Worm (Caenorhabditis elegans): ENCODE data around the gene dlat-1.

dlat-1 gene

DNA sequence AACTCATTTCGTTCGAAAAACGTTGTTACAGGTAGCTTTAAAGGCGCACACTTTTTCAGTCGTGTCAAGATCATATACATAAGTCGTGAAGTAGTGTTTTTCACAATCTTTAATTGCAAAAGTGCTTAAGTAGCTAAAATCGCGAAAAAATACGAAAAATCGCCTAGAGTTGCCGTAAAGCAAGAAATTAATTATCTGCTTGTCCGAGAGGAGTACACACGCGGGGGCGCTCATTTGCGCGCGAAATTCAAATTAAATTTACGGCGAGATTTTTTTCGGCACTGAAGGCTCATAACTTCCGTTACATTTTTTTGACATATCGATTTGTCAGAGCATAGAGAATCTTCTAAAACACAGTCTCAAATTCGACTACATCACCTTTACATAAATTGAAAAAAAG is 13.0 kb upstream of the dlat-1 start:
- TF ChIP-seq dmd-4 (tag; optimal IDR thresholded peaks at IDR 0.05) = no peak
- TF ChIP-seq C34F6.9 (tag; optimal IDR thresholded peaks at IDR 0.05) = no peak
- no peak for TF ChIP-seq lsy-2 (tag; optimal IDR thresholded peaks at IDR 0.05)
- TF ChIP-seq nhr-21 (tag; optimal IDR thresholded peaks at IDR 0.05) = no peak
- no peak for TF ChIP-seq ceh-82 (tag; optimal IDR thresholded peaks at IDR 0.05)
- no peak for TF ChIP-seq sma-3 (GFP tag; optimal IDR thresholded peaks at IDR 0.05)
- TF ChIP-seq nhr-11 (tag; optimal IDR thresholded peaks at IDR 0.05) = no peak
- TF ChIP-seq mab-5 (tag; optimal IDR thresholded peaks at IDR 0.05) = no peak
- TF ChIP-seq ceh-16 (tag; optimal IDR thresholded peaks at IDR 0.05) = no peak
- TF ChIP-seq F13H6.1 (tag; optimal IDR thresholded peaks at IDR 0.05) = no peak
- no peak for TF ChIP-seq nhr-10 (tag; optimal IDR thresholded peaks at IDR 0.05)
- no peak for TF ChIP-seq sma-9 (GFP tag; optimal IDR thresholded peaks at IDR 0.05)
- TF ChIP-seq sma-9 (tag; optimal IDR thresholded peaks at IDR 0.05) = no peak
- no peak for TF ChIP-seq aly-2 (tag; optimal IDR thresholded peaks at IDR 0.05)
- TF ChIP-seq crh-2 (tag; optimal IDR thresholded peaks at IDR 0.05) = no peak
- no peak for TF ChIP-seq unc-55 (GFP tag; optimal IDR thresholded peaks at IDR 0.05)
- TF ChIP-seq skn-1 (tag; optimal IDR thresholded peaks at IDR 0.05) = no peak

DNA sequence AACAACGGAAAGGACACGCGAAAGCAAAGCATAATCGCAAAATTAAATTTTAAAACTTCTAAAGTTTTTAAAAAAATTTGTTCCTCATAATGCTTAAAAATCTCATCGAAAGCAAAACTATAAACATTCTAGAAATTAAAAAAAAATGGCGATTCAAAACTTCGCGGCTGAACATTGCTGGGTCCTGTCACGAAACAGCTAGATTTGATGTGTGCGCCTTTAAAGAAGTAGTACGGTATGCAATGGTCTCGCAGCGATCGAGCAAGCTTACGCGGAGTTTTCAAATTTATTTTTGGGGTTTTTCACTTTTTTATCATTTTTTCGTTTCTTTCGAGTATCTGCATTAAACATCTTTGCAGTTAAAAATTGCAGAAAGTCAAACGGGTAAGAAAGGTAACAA is 10.0 kb upstream of the dlat-1 start, which contains the start of gene coh-3:
Gene coh-3, plus strand, starts transcription at position 353 of the 400 bp plus-strand sequence.
- no peak for TF ChIP-seq peb-1 (tag; optimal IDR thresholded peaks at IDR 0.05)
- TF ChIP-seq fos-1 (tag; optimal IDR thresholded peaks at IDR 0.05) = no peak
- TF ChIP-seq ceh-16 (tag; optimal IDR thresholded peaks at IDR 0.05) = no peak
- no peak for TF ChIP-seq nhr-23 (tag; optimal IDR thresholded peaks at IDR 0.05)
- TF ChIP-seq alr-1 (tag; optimal IDR thresholded peaks at IDR 0.05) = no peak
- TF ChIP-seq aly-2 (tag; optimal IDR thresholded peaks at IDR 0.05) = no peak
- no peak for TF ChIP-seq sma-3 (GFP tag; optimal IDR thresholded peaks at IDR 0.05)
- TF ChIP-seq nhr-77 (tag; optimal IDR thresholded peaks at IDR 0.05) = no peak
- no peak for TF ChIP-seq C34F6.9 (tag; optimal IDR thresholded peaks at IDR 0.05)
- no peak for TF ChIP-seq Y55F3AM.14 (GFP tag; optimal IDR thresholded peaks at IDR 0.05)
- no peak for TF ChIP-seq lin-39 (tag; optimal IDR thresholded peaks at IDR 0.05)
- no peak for TF ChIP-seq skn-1 (tag; optimal IDR thresholded peaks at IDR 0.05)
- TF ChIP-seq egl-27 (tag; optimal IDR thresholded peaks at IDR 0.05) = no peak
- no peak for TF ChIP-seq crh-2 (tag; optimal IDR thresholded peaks at IDR 0.05)
- no peak for TF ChIP-seq lin-13 (GFP tag; optimal IDR thresholded peaks at IDR 0.05)
- no peak for TF ChIP-seq mdl-1 (tag; optimal IDR thresholded peaks at IDR 0.05)
- no peak for TF ChIP-seq unc-62 (GFP tag; optimal IDR thresholded peaks at IDR 0.05)

DNA sequence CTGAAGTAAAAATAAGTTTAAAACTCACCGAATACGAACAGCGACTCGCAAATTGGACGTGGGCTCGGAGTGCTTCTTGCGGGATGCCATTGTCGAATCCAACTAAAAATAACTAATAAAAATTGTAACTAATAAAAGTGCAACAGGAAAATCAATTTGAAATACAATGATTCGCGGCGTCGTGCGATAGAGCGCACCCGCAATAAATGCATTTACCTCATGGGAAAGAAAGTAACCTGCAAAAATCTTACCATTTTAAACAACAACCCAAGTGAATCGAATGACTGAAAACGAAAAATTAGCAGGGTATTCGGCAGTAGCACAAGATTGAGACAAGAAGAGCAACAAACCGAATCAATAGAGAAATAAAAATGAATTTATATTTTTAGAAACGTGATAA is 9.5 kb upstream of the dlat-1 start, which contains the start of gene bmk-1:
Gene bmk-1, minus strand, starts transcription at position 359 of the 400 bp plus-strand sequence.
- TF ChIP-seq elt-3 (tag; optimal IDR thresholded peaks at IDR 0.05) (no peak), nhr-23 (tag; optimal IDR thresholded peaks at IDR 0.05) (no peak), gmeb-1 (tag; optimal IDR thresholded peaks at IDR 0.05) (peak; percentile 70)

DNA sequence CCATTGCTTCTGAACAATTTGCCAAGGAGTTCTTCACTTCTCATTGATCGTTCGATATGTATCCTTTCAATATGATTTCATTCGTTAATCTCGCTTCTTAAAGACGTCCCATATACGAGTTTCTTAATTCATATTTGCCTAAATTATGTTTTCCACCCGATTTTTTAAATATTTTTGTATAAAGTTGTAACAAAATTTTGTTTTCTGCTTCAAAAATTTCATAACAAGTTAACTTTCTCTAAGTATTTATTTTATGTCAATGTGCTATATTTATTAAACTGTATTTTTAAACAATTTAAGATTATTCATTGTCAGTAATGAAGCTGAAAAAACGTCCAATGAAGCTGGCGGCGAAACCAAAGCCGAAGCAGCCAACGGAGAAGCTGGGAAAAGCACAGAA is 2.3 kb upstream of the dlat-1 start, which contains the start of gene F23B12.7:
Gene F23B12.7, plus strand, starts transcription at position 301 of the 400 bp plus-strand sequence.
- no peak for TF ChIP-seq aly-2 (tag; optimal IDR thresholded peaks at IDR 0.05)
- no peak for TF ChIP-seq nhr-10 (tag; optimal IDR thresholded peaks at IDR 0.05)
- TF ChIP-seq nhr-6 (tag; optimal IDR thresholded peaks at IDR 0.05) = no peak
- TF ChIP-seq peb-1 (tag; optimal IDR thresholded peaks at IDR 0.05) = no peak
- TF ChIP-seq fos-1 (tag; optimal IDR thresholded peaks at IDR 0.05) = no peak
- TF ChIP-seq mdl-1 (tag; optimal IDR thresholded peaks at IDR 0.05) = no peak
- TF ChIP-seq lin-11 (tag; optimal IDR thresholded peaks at IDR 0.05) = no peak
- TF ChIP-seq skn-1 (tag; optimal IDR thresholded peaks at IDR 0.05) = no peak
- no peak for TF ChIP-seq egl-27 (tag; optimal IDR thresholded peaks at IDR 0.05)
- TF ChIP-seq ztf-11 (tag; optimal IDR thresholded peaks at IDR 0.05) = no peak
- no peak for TF ChIP-seq lsy-2 (tag; optimal IDR thresholded peaks at IDR 0.05)
- TF ChIP-seq sma-3 (GFP tag; optimal IDR thresholded peaks at IDR 0.05) = no peak

DNA sequence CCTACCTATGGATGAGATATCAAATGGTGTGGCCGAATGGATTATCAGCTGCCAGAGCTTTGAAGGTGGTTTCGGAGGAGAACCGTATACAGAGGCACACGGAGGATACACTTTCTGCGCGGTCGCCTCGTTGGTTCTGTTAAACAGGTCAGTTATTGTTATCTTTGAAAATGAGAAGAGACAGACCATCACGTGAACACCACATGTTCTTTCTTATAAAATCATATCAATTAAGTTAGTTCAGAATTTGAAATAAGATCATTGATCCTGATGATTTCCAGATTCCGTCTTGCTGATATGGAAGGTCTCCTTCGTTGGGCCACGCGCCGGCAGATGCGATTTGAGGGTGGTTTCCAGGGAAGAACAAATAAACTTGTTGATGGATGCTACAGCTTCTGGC is 1.6 kb upstream of the dlat-1 start:
- no peak for TF ChIP-seq crh-2 (tag; optimal IDR thresholded peaks at IDR 0.05)
- no peak for TF ChIP-seq zag-1 (tag; optimal IDR thresholded peaks at IDR 0.05)
- TF ChIP-seq dmd-4 (tag; optimal IDR thresholded peaks at IDR 0.05) = no peak
- TF ChIP-seq nhr-21 (tag; optimal IDR thresholded peaks at IDR 0.05) = peak; percentile 35
- no peak for TF ChIP-seq sma-9 (GFP tag; optimal IDR thresholded peaks at IDR 0.05)
- TF ChIP-seq sma-9 (tag; optimal IDR thresholded peaks at IDR 0.05) = no peak
- TF ChIP-seq unc-39 (tag; optimal IDR thresholded peaks at IDR 0.05) = no peak
- TF ChIP-seq lsy-2 (tag; optimal IDR thresholded peaks at IDR 0.05) = no peak
- TF ChIP-seq mdl-1 (tag; optimal IDR thresholded peaks at IDR 0.05) = no peak
